Worm (Caenorhabditis elegans) whole organism, young adult: Measurements from ENCODE around the gene F29C12.6.

Experiments used
- B0261.1 ChIP-seq: sonication (generic microtip); optimal IDR thresholded peaks from 2 replicates; lab custom pipeline; 2016; ENCODE audit warnings: mild to moderate bottlenecking, missing genetic modification characterization, moderate library complexity, missing compliant biosample characterization
- B0336.3 ChIP-seq: fragments of 200-800 bp; sonication (Bioruptor generic); IDR thresholded peaks from 2 replicates; pipeline ENCODE4 v1.3.6; 2022; ENCODE audit warnings: missing genetic modification characterization, missing compliant biosample characterization
- D2030.7 ChIP-seq: fragments of 200-800 bp; sonication (Bioruptor generic); IDR thresholded peaks from 2 replicates; pipeline ENCODE4 v1.3.6; 2022; ENCODE audit warnings: missing genetic modification reagents, missing genetic modification characterization, missing compliant biosample characterization
- F22D6.2 ChIP-seq: sonication (generic microtip); optimal IDR thresholded peaks from 2 replicates; lab custom pipeline; 2016; ENCODE audit warnings: mild to moderate bottlenecking, missing genetic modification characterization, missing compliant biosample characterization
- F37B4.10 ChIP-seq: fragments of 200-800 bp; sonication (Bioruptor generic); IDR thresholded peaks from 2 replicates; pipeline ENCODE4 v1.3.6; 2022; ENCODE audit warnings: missing genetic modification characterization, missing compliant biosample characterization
- F57A8.1 ChIP-seq: fragments of 200-800 bp; sonication (Bioruptor generic); optimal IDR thresholded peaks from 2 replicates; lab custom pipeline; 2018; ENCODE audit warnings: mild to moderate bottlenecking, missing genetic modification characterization, moderate library complexity, missing compliant biosample characterization
- F57C9.4 ChIP-seq: sonication (generic microtip); optimal IDR thresholded peaks from 2 replicates; lab custom pipeline; 2017; ENCODE audit warnings: mild to moderate bottlenecking, missing genetic modification characterization, missing compliant biosample characterization
- K11D2.4 ChIP-seq: fragments of 200-800 bp; sonication (Bioruptor generic); IDR thresholded peaks from 2 replicates; pipeline ENCODE4 v1.3.6; 2022; ENCODE audit warnings: missing genetic modification reagents, missing genetic modification characterization, missing compliant biosample characterization
- T07F8.4 ChIP-seq: sonication (generic microtip); optimal IDR thresholded peaks from 2 replicates; lab custom pipeline; 2016; ENCODE audit warnings: mild to moderate bottlenecking, missing genetic modification characterization, moderate library complexity, missing compliant biosample characterization
- Y53G8AR.9 ChIP-seq: fragments of 200-800 bp; sonication (Bioruptor generic); conservative IDR thresholded peaks from 2 replicates; pipeline ENCODE4 v1.3.6; 2022; ENCODE audit warnings: missing genetic modification reagents, missing genetic modification characterization, missing compliant biosample characterization
- Y95B8A.8 ChIP-seq: fragments of 200-800 bp; sonication (Bioruptor generic); IDR thresholded peaks from 2 replicates; pipeline ENCODE4 v1.3.6; 2022; ENCODE audit warnings: missing genetic modification reagents, missing genetic modification characterization, missing compliant biosample characterization
- aptf-2 ChIP-seq: fragments of 200-800 bp; sonication (Bioruptor generic); conservative IDR thresholded peaks from 2 replicates; pipeline ENCODE4 v1.3.6; 2022; ENCODE audit warnings: missing genetic modification reagents, missing genetic modification characterization, missing compliant biosample characterization
- aptf-3 ChIP-seq: fragments of 200-800 bp; sonication (Bioruptor generic); IDR thresholded peaks from 2 replicates; pipeline ENCODE4 v1.3.6; 2022; ENCODE audit warnings: missing genetic modification characterization, missing compliant biosample characterization
- attf-5 ChIP-seq: fragments of 200-800 bp; sonication (Bioruptor generic); optimal IDR thresholded peaks from 2 replicates; lab custom pipeline; 2018; ENCODE audit warnings: mild to moderate bottlenecking, missing genetic modification characterization, missing compliant biosample characterization
- cebp-2 ChIP-seq: fragments of 200-800 bp; sonication (Bioruptor generic); IDR thresholded peaks from 2 replicates; pipeline ENCODE4 v1.3.6; 2022; ENCODE audit warnings: missing genetic modification characterization, missing compliant biosample characterization
- ceh-100 ChIP-seq: fragments of 200-800 bp; sonication (Bioruptor generic); IDR thresholded peaks from 2 replicates; pipeline ENCODE4 v1.3.6; 2022; ENCODE audit warnings: missing genetic modification reagents, missing genetic modification characterization, missing compliant biosample characterization
- ceh-27 ChIP-seq: fragments of 200-800 bp; sonication (Bioruptor generic); optimal IDR thresholded peaks from 2 replicates; lab custom pipeline; 2018; ENCODE audit warnings: mild to moderate bottlenecking, missing genetic modification characterization, moderate library complexity, missing compliant biosample characterization
- ceh-40 ChIP-seq: fragments of 200-800 bp; sonication (Bioruptor generic); IDR thresholded peaks from 2 replicates; pipeline ENCODE4 v1.3.6; 2022; ENCODE audit warnings: missing genetic modification characterization, missing compliant biosample characterization
- dox-1 ChIP-seq: fragments of 200-800 bp; sonication (Bioruptor generic); IDR thresholded peaks from 2 replicates; pipeline ENCODE4 v1.3.6; 2022; ENCODE audit warnings: missing genetic modification reagents, missing genetic modification characterization, missing compliant biosample characterization
- dpff-1 ChIP-seq: sonication (generic microtip); optimal IDR thresholded peaks from 2 replicates; lab custom pipeline; 2017; ENCODE audit warnings: mild to moderate bottlenecking, missing genetic modification characterization, missing compliant biosample characterization
- egrh-3 ChIP-seq: fragments of 200-800 bp; sonication (Bioruptor generic); IDR thresholded peaks from 2 replicates; pipeline ENCODE4 v1.3.6; 2022; ENCODE audit warnings: missing genetic modification reagents, missing genetic modification characterization, missing compliant biosample characterization
- ekl-4 ChIP-seq: fragments of 200-800 bp; sonication (Bioruptor generic); IDR thresholded peaks from 2 replicates; pipeline ENCODE4 v1.3.6; 2022; ENCODE audit warnings: missing genetic modification reagents, missing genetic modification characterization, missing compliant biosample characterization
- ets-4 ChIP-seq: fragments of 200-800 bp; sonication (Bioruptor generic); optimal IDR thresholded peaks from 2 replicates; lab custom pipeline; 2018; ENCODE audit warnings: mild to moderate bottlenecking, missing genetic modification characterization, missing compliant biosample characterization
- hlh-26 ChIP-seq: fragments of 200-800 bp; sonication (Bioruptor generic); conservative IDR thresholded peaks from 2 replicates; pipeline ENCODE4 v1.3.6; 2022; ENCODE audit warnings: missing genetic modification reagents, missing genetic modification characterization, missing compliant biosample characterization
- lag-1 ChIP-seq: fragments of 200-800 bp; sonication (Bioruptor generic); IDR thresholded peaks from 2 replicates; pipeline ENCODE4 v1.3.6; 2022; ENCODE audit warnings: missing genetic modification reagents, missing genetic modification characterization, missing compliant biosample characterization
- let-607 ChIP-seq, 2 experiments: fragments of 200-800 bp in 1 of 2; sonication (Bioruptor generic) in 1 of 2; sonication (generic microtip) in 1 of 2; optimal IDR thresholded peaks; 2 replicates each; lab custom pipeline; 2016 to 2018; ENCODE audit warnings: mild to moderate bottlenecking in 2 of 2, missing compliant biosample characterization in 2 of 2, missing genetic modification characterization in 2 of 2, moderate library complexity in 2 of 2, missing genotype in 1 of 2
- lin-26 ChIP-seq: fragments of 200-800 bp; sonication (Bioruptor generic); IDR thresholded peaks from 2 replicates; pipeline ENCODE4 v1.3.6; 2022; ENCODE audit warnings: missing genetic modification reagents, missing genetic modification characterization, missing compliant biosample characterization
- lin-40 ChIP-seq: sonication (generic microtip); optimal IDR thresholded peaks from 2 replicates; lab custom pipeline; 2016; ENCODE audit warnings: missing genetic modification characterization, mild to moderate bottlenecking, missing compliant biosample characterization, missing genotype, missing genetic modification reagents
- lin-54 ChIP-seq: fragments of 200-800 bp; sonication (Bioruptor generic); optimal IDR thresholded peaks from 2 replicates; lab custom pipeline; 2018; ENCODE audit warnings: mild to moderate bottlenecking, missing genetic modification characterization, missing compliant biosample characterization
- mcd-1 ChIP-seq: fragments of 200-800 bp; sonication (Bioruptor generic); IDR thresholded peaks from 2 replicates; pipeline ENCODE4 v1.3.6; 2022; ENCODE audit warnings: missing genetic modification reagents, missing genetic modification characterization, missing compliant biosample characterization
- mel-28 ChIP-seq: sonication (generic microtip); optimal IDR thresholded peaks from 2 replicates; lab custom pipeline; 2016; ENCODE audit warnings: borderline replicate concordance, mild to moderate bottlenecking, missing genetic modification characterization, missing compliant biosample characterization
- mxl-1 ChIP-seq: sonication (generic microtip); optimal IDR thresholded peaks from 2 replicates; lab custom pipeline; 2016; ENCODE audit warnings: missing genetic modification characterization, missing compliant biosample characterization
- nfya-2 ChIP-seq: fragments of 200-800 bp; sonication (Bioruptor generic); IDR thresholded peaks from 2 replicates; pipeline ENCODE4 v1.3.6; 2022; ENCODE audit warnings: missing genetic modification reagents, missing genetic modification characterization, missing compliant biosample characterization
- nhr-120 ChIP-seq: fragments of 200-800 bp; sonication (Bioruptor generic); IDR thresholded peaks from 2 replicates; pipeline ENCODE4 v1.3.6; 2022; ENCODE audit warnings: missing genetic modification characterization, missing compliant biosample characterization
- nhr-80 ChIP-seq: sonication (generic microtip); optimal IDR thresholded peaks from 2 replicates; lab custom pipeline; 2016; ENCODE audit warnings: missing genetic modification characterization, missing compliant biosample characterization
- pbrm-1 ChIP-seq: fragments of 200-800 bp; sonication (Bioruptor generic); IDR thresholded peaks from 2 replicates; pipeline ENCODE4 v1.3.6; 2022; ENCODE audit warnings: missing genetic modification reagents, missing genetic modification characterization, missing compliant biosample characterization
- somi-1 ChIP-seq: fragments of 200-800 bp; sonication (Bioruptor generic); optimal IDR thresholded peaks from 2 replicates; lab custom pipeline; 2018; ENCODE audit warnings: mild to moderate bottlenecking, missing genetic modification characterization, missing compliant biosample characterization
- sptf-2 ChIP-seq: fragments of 200-800 bp; sonication (Bioruptor generic); optimal IDR thresholded peaks from 2 replicates; lab custom pipeline; 2018; ENCODE audit warnings: mild to moderate bottlenecking, missing genetic modification characterization, missing compliant biosample characterization
- tbp1 ChIP-seq: fragments of 200-800 bp; sonication (Bioruptor generic); optimal IDR thresholded peaks from 2 replicates; lab custom pipeline; 2018; ENCODE audit warnings: mild to moderate bottlenecking, missing genetic modification characterization, missing compliant biosample characterization
- tlf-1 ChIP-seq: fragments of 200-800 bp; sonication (Bioruptor generic); optimal IDR thresholded peaks from 2 replicates; lab custom pipeline; 2018; ENCODE audit warnings: mild to moderate bottlenecking, missing genetic modification characterization, missing compliant biosample characterization
- unc-130 ChIP-seq: sonication (generic microtip); optimal IDR thresholded peaks from 2 replicates; lab custom pipeline; 2016; ENCODE audit warnings: missing genetic modification reagents, missing genetic modification characterization, missing compliant biosample characterization
- xnd-1 ChIP-seq: sonication (generic microtip); optimal IDR thresholded peaks from 2 replicates; lab custom pipeline; 2016; ENCODE audit warnings: missing genotype, missing genetic modification reagents, missing genetic modification characterization, missing compliant biosample characterization
- zfh-2 ChIP-seq: fragments of 200-800 bp; sonication (Bioruptor generic); conservative IDR thresholded peaks from 2 replicates; pipeline ENCODE4 v1.3.6; 2022; ENCODE audit warnings: missing genetic modification reagents, missing genetic modification characterization, missing compliant biosample characterization
- ztf-26 ChIP-seq: sonication (generic microtip); optimal IDR thresholded peaks from 2 replicates; lab custom pipeline; 2017; ENCODE audit warnings: missing genetic modification characterization, missing compliant biosample characterization

The F29C12.6 gene

DNA sequence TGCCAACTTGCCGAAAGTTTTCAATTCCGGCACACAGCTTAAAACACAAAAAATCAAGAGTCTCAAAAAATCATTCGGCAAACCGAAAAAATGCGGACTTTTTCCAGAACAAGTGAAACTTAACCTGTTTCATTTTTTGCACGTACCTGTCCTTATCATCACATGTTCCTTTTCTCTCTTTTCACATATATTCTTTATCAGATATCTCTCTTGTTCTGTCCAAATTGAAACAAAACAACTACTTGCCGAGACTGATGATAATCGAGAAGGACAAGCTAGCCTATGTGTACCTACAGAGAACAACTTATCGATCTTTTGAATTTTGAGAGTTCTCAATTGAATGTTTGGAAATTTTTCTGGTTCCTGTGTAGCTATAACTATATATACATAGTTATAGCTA lies 20.3 kb downstream of the F29C12.6 start:
- TF ChIP-seq F57A8.1, result no peak
- peak; percentile 30 for TF ChIP-seq ztf-26

ce11 chrII:13152409-13152808 lies 22.7 kb downstream of the F29C12.6 start:
- TF ChIP-seq nfya-2 (GFP tag; lab: Robert Waterston, UW) (no peak), F57A8.1 (no peak), nhr-120 (GFP tag; lab: Robert Waterston, UW) (no peak), ekl-4 (GFP tag; lab: Robert Waterston, UW) (no peak), zfh-2 (0 out of 2 replicates have a peak, but pooled peaks have one; percentile 13), lin-26 (GFP tag; lab: Robert Waterston, UW) (no peak), egrh-3 (0 out of 2 replicates have a peak, but pooled peaks have one; percentile 19), ceh-27 (GFP tag; lab: Kevin White, UChicago) (no peak), xnd-1 (tag; lab: Kevin White, UChicago) (no peak)
- TF ChIP-seq, all 124 proteins: peak for 2

DNA sequence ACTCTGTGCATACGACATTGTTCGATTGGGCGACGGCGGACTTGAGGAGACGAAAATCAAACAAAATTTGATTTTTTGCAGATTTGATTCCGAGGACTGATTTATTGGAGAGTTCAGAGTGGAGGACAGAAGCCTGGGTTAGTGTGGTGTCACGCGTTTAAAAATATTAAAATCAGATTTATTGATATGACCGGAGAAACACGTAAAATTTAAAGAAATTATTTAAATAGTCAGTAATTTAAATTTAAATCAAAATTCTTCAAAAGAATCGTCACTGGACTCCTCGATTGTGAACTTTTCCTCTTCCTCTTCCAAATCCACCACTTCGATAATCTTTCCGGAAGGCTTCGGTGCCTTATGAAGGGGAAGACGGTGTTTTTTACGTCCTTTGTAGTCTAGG lies 23.6 kb downstream of the F29C12.6 start, which contains the start of gene spe-18:
TSS of gene spe-18 (minus strand) at position 101 of the 400 bp plus-strand sequence.
- no peak for TF ChIP-seq ceh-40 (GFP tag; lab: Robert Waterston, UW)
- no peak for TF ChIP-seq F22D6.2
- TF ChIP-seq aptf-2 (GFP tag; lab: Robert Waterston, UW), result no peak
- no peak for TF ChIP-seq tbp1 (GFP tag; lab: Kevin White, UChicago)
- TF ChIP-seq egrh-3, result no peak
- no peak for TF ChIP-seq Y95B8A.8 (GFP tag; lab: Robert Waterston, UW)
- TF ChIP-seq B0261.1 (tag; lab: Kevin White, UChicago), result no peak
- no peak for TF ChIP-seq F37B4.10 (GFP tag; lab: Robert Waterston, UW)
- TF ChIP-seq Y53G8AR.9, result no peak
- TF ChIP-seq nhr-80, result no peak
- TF ChIP-seq nfya-2 (GFP tag; lab: Robert Waterston, UW), result no peak
- TF ChIP-seq lin-40 (tag; lab: Kevin White, UChicago), result no peak
- no peak for TF ChIP-seq hlh-26 (GFP tag; lab: Robert Waterston, UW)
- TF ChIP-seq unc-130 (GFP tag; lab: Kevin White, UChicago), result no peak
- no peak for TF ChIP-seq pbrm-1 (GFP tag; lab: Robert Waterston, UW)

ce11 chrII:13156071-13156470 lies 26.4 kb downstream of the F29C12.6 start:
- TF ChIP-seq mel-28 (no peak), let-607 (tag; optimal IDR thresholded peaks at IDR 0.05; lab: Kevin White, UChicago) (no peak), D2030.7 (GFP tag; lab: Robert Waterston, UW) (0 out of 2 replicates have a peak, but pooled peaks have one; percentile 11), dpff-1 (tag; lab: Kevin White, UChicago) (no peak), mcd-1 (peak; percentile 63), ets-4 (GFP tag; lab: Kevin White, UChicago) (no peak), lin-54 (GFP tag; lab: Kevin White, UChicago) (peak; percentile 59)

- TF ChIP-seq aptf-3 (GFP tag; lab: Robert Waterston, UW), result no peak
- TF ChIP-seq K11D2.4 (GFP tag; lab: Robert Waterston, UW), result peak; percentile 80
- TF ChIP-seq cebp-2 (GFP tag; lab: Robert Waterston, UW), result no peak
- peak; percentile 52 for TF ChIP-seq tbp1 (GFP tag; lab: Kevin White, UChicago)
- peak; percentile 74 for TF ChIP-seq B0336.3 (GFP tag; lab: Robert Waterston, UW)
- TF ChIP-seq T07F8.4, result no peak
- no peak for TF ChIP-seq mxl-1
- no peak for TF ChIP-seq lag-1 (GFP tag; lab: Robert Waterston, UW)
- TF ChIP-seq F57A8.1, result no peak
- peak; percentile 12 for TF ChIP-seq tlf-1
- no peak for TF ChIP-seq ztf-26
- TF ChIP-seq attf-5, result peak; percentile 39
- TF ChIP-seq egrh-3, result no peak
- TF ChIP-seq F57C9.4 (tag; lab: Kevin White, UChicago), result no peak
- peak; percentile 67 for TF ChIP-seq ceh-100
- TF ChIP-seq dox-1 (GFP tag; lab: Robert Waterston, UW), result peak; percentile 72; the same call in 1 of the 2 replicates
- TF ChIP-seq somi-1 (GFP tag; lab: Kevin White, UChicago), result no peak
- TF ChIP-seq B0261.1 (tag; lab: Kevin White, UChicago), result no peak
- TF ChIP-seq sptf-2, result no peak
These were observed 27.3 kb downstream of the F29C12.6 start, which contains the start of the genes hpr-17 and F32A11.1 for ce11 chrII:13156971-13157370. TSS of gene hpr-17 (minus strand) at chrII:13157047. TSS of gene F32A11.1 (plus strand) at chrII:13157329.
